Worm (Caenorhabditis elegans) whole organism, midembryonic: Measurements from ENCODE around the gene comt-1.

Source experiments
- cog-1 ChIP-seq: sonication (generic microtip); optimal IDR thresholded peaks from 2 replicates; lab custom pipeline; 2016; ENCODE audit warnings: missing genetic modification characterization, missing compliant biosample characterization
- klf-2 ChIP-seq: fragments of 200-800 bp; sonication (Bioruptor generic); conservative IDR thresholded peaks from 2 replicates; pipeline ENCODE4 v1.3.6; 2022; ENCODE audit warnings: missing genetic modification reagents, missing genetic modification characterization, missing compliant biosample characterization

- TF ChIP-seq cog-1 (no peak), klf-2 (no peak)
These were observed 17.4 kb upstream of the comt-1 start, which contains the start of gene F53B3.5 for ce11 chrX:2879529-2880265.
